Fruit fly (Drosophila melanogaster): Measurements from ENCODE around the gene CG3868.

dm6 chr3L:14408734-14409133 lies 6.2 kb upstream of the CG3868 start:
- TF ChIP-seq CG14655 (GFP tag; optimal IDR thresholded peaks at IDR 0.05), result no peak
- TF ChIP-seq CG32121 (GFP tag; IDR thresholded peaks at IDR 0.05), result no peak
- TF ChIP-seq CG34367 (tag; optimal IDR thresholded peaks at IDR 0.05), result no peak
- TF ChIP-seq D1 (tag; optimal IDR thresholded peaks at IDR 0.05), result no peak
- no peak for TF ChIP-seq Pif1A (GFP tag; optimal IDR thresholded peaks at IDR 0.05)
- TF ChIP-seq CG17806 (tag; optimal IDR thresholded peaks at IDR 0.05), result no peak
- no peak for TF ChIP-seq fd96Ca (GFP tag; IDR thresholded peaks at IDR 0.05)
